Fruit fly (Drosophila melanogaster) whole organism, adult: ENCODE results near the gene Osi23.

Source experiments
- CG7045 ChIP-seq: fragments of 200-800 bp; sonication (Bioruptor generic); optimal IDR thresholded peaks from 2 replicates; lab custom pipeline; 2017; ENCODE audit warnings: missing biosample characterization, mild to moderate bottlenecking, missing genetic modification characterization
- Hr96 ChIP-seq: fragments of 200-800 bp; sonication (Bioruptor generic); optimal IDR thresholded peaks from 2 replicates; lab custom pipeline; 2016; ENCODE audit warnings: missing biosample characterization, missing genetic modification characterization
- bab1 ChIP-seq: fragments of 200-800 bp; sonication (Bioruptor generic); optimal IDR thresholded peaks from 3 replicates; lab custom pipeline; 2019; ENCODE audit warnings: missing biosample characterization, mild to moderate bottlenecking, missing genetic modification characterization, moderate library complexity
- kay ChIP-seq: fragments of 200-800 bp; sonication (Bioruptor generic); peaks from one replicate; lab custom pipeline; 2016; ENCODE audit warnings: missing biosample characterization, missing genetic modification characterization, borderline replicate concordance
- ovo ChIP-seq: fragments of 200-800 bp; sonication (Bioruptor generic); optimal IDR thresholded peaks from 2 replicates; lab custom pipeline; 2016; ENCODE audit warnings: missing biosample characterization, missing genetic modification characterization
- tj ChIP-seq: fragments of 200-800 bp; sonication (Bioruptor generic); optimal IDR thresholded peaks from 3 replicates; lab custom pipeline; 2017; ENCODE audit warnings: missing biosample characterization, mild to moderate bottlenecking, missing genetic modification characterization, moderate library complexity
- toe ChIP-seq: fragments of 200-800 bp; sonication (Bioruptor generic); optimal IDR thresholded peaks from 2 replicates; lab custom pipeline; 2016; ENCODE audit warnings: missing biosample characterization, missing genetic modification characterization

DNA sequence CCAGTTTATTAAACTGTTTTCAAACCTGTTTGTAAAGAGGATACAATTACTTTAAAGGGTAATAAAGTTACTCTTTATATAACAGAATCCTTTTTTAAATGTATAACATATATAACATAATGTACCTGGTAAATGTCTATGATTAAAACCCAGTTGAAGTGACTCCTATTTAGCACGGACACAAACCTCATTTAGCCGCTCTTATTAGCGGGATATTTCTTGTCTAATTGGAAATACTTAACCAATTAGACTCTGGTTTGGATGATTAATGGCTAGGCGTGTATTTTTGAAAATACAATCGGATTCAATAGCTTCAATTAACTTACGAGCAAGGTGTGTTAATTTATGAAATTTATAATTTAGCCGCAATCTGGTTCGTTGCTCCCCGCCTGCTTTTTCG lies 22.2 kb upstream of the Osi23 start:
- no peak for TF ChIP-seq bab1 (GFP tag; lab: Kevin White, UChicago)
- no peak for TF ChIP-seq Hr96 (GFP tag; lab: Kevin White, UChicago)
- TF ChIP-seq CG7045, result no peak
- TF ChIP-seq tj (GFP tag; lab: Kevin White, UChicago), result no peak
- no peak for TF ChIP-seq ovo
- TF ChIP-seq toe, result no peak
- no peak for TF ChIP-seq kay (GFP tag; lab: Kevin White, UChicago)
